Worm (Caenorhabditis elegans): ENCODE results near the gene dhs-5.

DNA sequence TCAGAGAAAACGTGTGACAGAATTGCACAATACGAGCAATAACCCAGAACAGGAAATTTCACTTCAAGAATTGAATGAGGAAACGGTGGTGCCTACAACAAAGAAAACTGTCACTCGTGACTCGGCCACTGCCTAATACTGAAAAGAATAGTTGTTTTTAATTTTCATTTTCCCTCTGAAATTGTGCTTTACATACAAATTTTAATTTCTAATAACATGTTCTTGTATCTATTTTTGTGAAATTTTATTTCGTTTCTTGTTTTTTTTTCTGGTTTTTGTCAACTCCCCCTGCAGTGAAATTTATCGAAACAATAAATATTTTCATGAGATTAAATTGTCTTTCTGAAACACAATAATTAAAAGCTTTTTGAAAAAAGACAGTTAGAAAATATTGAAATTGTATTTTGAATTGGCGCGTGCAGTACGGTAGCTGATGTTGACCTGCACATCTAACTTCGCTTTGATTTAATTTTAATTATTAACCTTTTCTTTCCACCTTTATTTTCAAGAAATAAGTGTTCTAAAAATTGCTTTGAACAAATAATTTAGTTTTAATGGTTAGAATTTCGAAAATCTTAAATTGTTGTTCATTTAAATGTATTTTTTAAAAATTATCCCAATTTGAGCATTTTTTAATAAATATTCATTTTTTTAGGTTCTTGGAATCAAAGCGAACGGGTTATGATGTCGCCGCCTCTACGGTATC, 2.2 kb downstream of the dhs-5 start, which contains the start of gene daz-1:
- TF ChIP-seq nhr-11 (tag; optimal IDR thresholded peaks at IDR 0.05) = no peak
- no peak for TF ChIP-seq fkh-10 (GFP tag; optimal IDR thresholded peaks at IDR 0.05)
- TF ChIP-seq zag-1 (tag; optimal IDR thresholded peaks at IDR 0.05) = no peak
- TF ChIP-seq nhr-237 (tag; optimal IDR thresholded peaks at IDR 0.05) = no peak
- TF ChIP-seq R02D3.7 (tag; optimal IDR thresholded peaks at IDR 0.05) = no peak
- no peak for TF ChIP-seq nhr-77 (tag; optimal IDR thresholded peaks at IDR 0.05)
- TF ChIP-seq ceh-28 (tag; optimal IDR thresholded peaks at IDR 0.05) = no peak
- TF ChIP-seq egl-27 (tag; optimal IDR thresholded peaks at IDR 0.05) = no peak
- TF ChIP-seq ama-1 (optimal IDR thresholded peaks at IDR 0.05) = no peak
- no peak for TF ChIP-seq pha-4 (tag; optimal IDR thresholded peaks at IDR 0.05)
- TF ChIP-seq tbx-2 (tag; optimal IDR thresholded peaks at IDR 0.05) = no peak
- TF ChIP-seq fos-1 (tag; optimal IDR thresholded peaks at IDR 0.05) = no peak
- no peak for TF ChIP-seq ztf-11 (tag; optimal IDR thresholded peaks at IDR 0.05)
- TF ChIP-seq daf-12 (tag; optimal IDR thresholded peaks at IDR 0.05) = no peak
